Worm (Caenorhabditis elegans): Measurements from ENCODE around the gene F59B2.9.
A peak's percentile ranks its signal among the peaks of the same experiment; 100 is the strongest.

F59B2.9 gene

ce11 chrIII:9058959-9059534 lies 46.8 kb upstream of the F59B2.9 start, which contains the start of gene gst-1 (continued):
- TF ChIP-seq rcor-1 (GFP tag; IDR thresholded peaks at IDR 0.05) (0 out of 2 replicates have a peak, but pooled peaks have one; percentile 7), F52B5.7 (tag; optimal IDR thresholded peaks at IDR 0.05) (no peak), hsf-1 (GFP tag; IDR thresholded peaks at IDR 0.05) (peak; percentile 92), lin-54 (GFP tag; optimal IDR thresholded peaks at IDR 0.05) (peak; percentile 13), ztf-18 (tag; optimal IDR thresholded peaks at IDR 0.05) (peak; percentile 31), lag-1 (GFP tag; IDR thresholded peaks at IDR 0.05) (no peak), pha-4 (tag; optimal IDR thresholded peaks at IDR 0.05) (peak; percentile 28), ceh-27 (GFP tag; optimal IDR thresholded peaks at IDR 0.05) (peak; percentile 2), B0336.3 (GFP tag; IDR thresholded peaks at IDR 0.05) (peak; percentile 44; the same call in 1 of the 2 replicates), rpc-1 (optimal IDR thresholded peaks at IDR 0.05) (peak; percentile 0), rpc-1 (tag; optimal IDR thresholded peaks at IDR 0.05) (no peak), ztf-22 (GFP tag; optimal IDR thresholded peaks at IDR 0.05) (peak; percentile 35), nhr-80 (tag; optimal IDR thresholded peaks at IDR 0.05) (peak; percentile 44), cebp-1 (GFP tag; IDR thresholded peaks at IDR 0.05) (no peak), cebp-1 (tag; optimal IDR thresholded peaks at IDR 0.05) (peak; percentile 26), atf-7 (tag; optimal IDR thresholded peaks at IDR 0.05) (peak; percentile 46), egl-18 (GFP tag; IDR thresholded peaks at IDR 0.05) (no peak), lsl-1 (GFP tag; optimal IDR thresholded peaks at IDR 0.05) (peak; percentile 28), C17E4.6 (GFP tag; IDR thresholded peaks at IDR 0.05) (0 out of 2 replicates have a peak, but pooled peaks have one; percentile 29), repo-1 (tag; optimal IDR thresholded peaks at IDR 0.05) (no peak), F57A8.1 (GFP tag; optimal IDR thresholded peaks at IDR 0.05) (no peak)

ce11 chrIII:9054414-9055147 lies 42.4 kb upstream of the F59B2.9 start, which contains the start of gene cls-2:
cls-2 (plus strand) TSS chrIII:9055048.
- TF ChIP-seq D2030.7 (GFP tag; IDR thresholded peaks at IDR 0.05) (peak; percentile 57), ceh-40 (GFP tag; IDR thresholded peaks at IDR 0.05) (no peak), F33H1.4 (GFP tag; IDR thresholded peaks at IDR 0.05) (peak; percentile 87), snpc-3.4 (tag; optimal IDR thresholded peaks at IDR 0.05) (peak; percentile 41), T07F8.4 (tag; optimal IDR thresholded peaks at IDR 0.05) (no peak), lin-54 (GFP tag; optimal IDR thresholded peaks at IDR 0.05) (peak; percentile 66), akir-1 (GFP tag; optimal IDR thresholded peaks at IDR 0.05) (no peak), Y67H2A.10 (GFP tag; conservative IDR thresholded peaks at IDR 0.05) (no peak), ccch-3 (GFP tag; optimal IDR thresholded peaks at IDR 0.05) (no peak), cebp-1 (GFP tag; IDR thresholded peaks at IDR 0.05) (no peak), cebp-1 (tag; optimal IDR thresholded peaks at IDR 0.05) (peak; percentile 76), snpc-1.1 (tag; optimal IDR thresholded peaks at IDR 0.05; ENCODE audit: insufficient read depth) (peak; percentile 6), madf-6 (GFP tag; IDR thresholded peaks at IDR 0.05) (peak; percentile 71), hsf-1 (GFP tag; IDR thresholded peaks at IDR 0.05) (peak; percentile 55; the same call in 1 of the 2 replicates), efl-1 (GFP tag; optimal IDR thresholded peaks at IDR 0.05) (peak; percentile 72), dpl-1 (GFP tag; optimal IDR thresholded peaks at IDR 0.05) (peak; percentile 28), lag-1 (GFP tag; IDR thresholded peaks at IDR 0.05) (no peak), Y53G8AR.9 (GFP tag; conservative IDR thresholded peaks at IDR 0.05) (0 out of 2 replicates have a peak, but pooled peaks have one; percentile 45), snpc-1.3 (tag; optimal IDR thresholded peaks at IDR 0.05; ENCODE audit: insufficient read depth) (peak; percentile 43), ama-1 (optimal IDR thresholded peaks at IDR 0.05) (peak; percentile 39), ama-1 (GFP tag; optimal IDR thresholded peaks at IDR 0.05) (peak in 1 of 2 experiments; percentile 21), ceh-91 (GFP tag; IDR thresholded peaks at IDR 0.05) (peak; percentile 41; the same call in 1 of the 2 replicates), F49E8.2 (tag; optimal IDR thresholded peaks at IDR 0.05; ENCODE audit: insufficient read depth) (peak; percentile 48), xnd-1 (tag; optimal IDR thresholded peaks at IDR 0.05) (peak; percentile 29), lsl-1 (GFP tag; optimal IDR thresholded peaks at IDR 0.05) (peak; percentile 50), madf-8 (GFP tag; conservative IDR thresholded peaks at IDR 0.05) (peak; percentile 39), F23B12.7 (tag; optimal IDR thresholded peaks at IDR 0.05; ENCODE audit: insufficient read depth) (peak; percentile 67)

All from whole organism, young adult.